Worm (Caenorhabditis elegans) whole organism, midembryonic: ENCODE results near the gene K02E7.4.
"Not testable (repeated sequence)": the region's sequence is repeated elsewhere in the genome, so short reads cannot be mapped to it uniquely, and the experiment has no call there.

ENCODE experiments used
- T22C8.4 ChIP-seq: fragments of 200-800 bp; sonication (Bioruptor generic); IDR thresholded peaks from 2 replicates; pipeline ENCODE4 v1.3.6; 2022; ENCODE audit warnings: missing genetic modification characterization, missing compliant biosample characterization
- cog-1 ChIP-seq: sonication (generic microtip); optimal IDR thresholded peaks from 2 replicates; lab custom pipeline; 2016; ENCODE audit warnings: missing genetic modification characterization, missing compliant biosample characterization
- flt-1 ChIP-seq: fragments of 200-800 bp; sonication (Bioruptor generic); IDR thresholded peaks from 2 replicates; pipeline ENCODE4 v1.3.6; 2022; ENCODE audit warnings: missing genetic modification characterization, missing compliant biosample characterization
- klf-2 ChIP-seq: fragments of 200-800 bp; sonication (Bioruptor generic); conservative IDR thresholded peaks from 2 replicates; pipeline ENCODE4 v1.3.6; 2022; ENCODE audit warnings: missing genetic modification reagents, missing genetic modification characterization, missing compliant biosample characterization
- med-1 ChIP-seq: sonication (generic microtip); optimal IDR thresholded peaks from 2 replicates; lab custom pipeline; 2017; ENCODE audit warnings: missing genetic modification characterization, mild to moderate bottlenecking, missing compliant biosample characterization, antibody characterized with exemption, missing genetic modification reagents; ENCODE audit not compliant: insufficient read depth
- ref-1 ChIP-seq: fragments of 200-800 bp; sonication (Bioruptor generic); conservative IDR thresholded peaks from 2 replicates; pipeline ENCODE4 v1.3.6; 2022; ENCODE audit warnings: missing genetic modification reagents, missing genetic modification characterization, missing compliant biosample characterization
- tab-1 ChIP-seq: fragments of 200-800 bp; sonication (Bioruptor generic); IDR thresholded peaks from 2 replicates; pipeline ENCODE4 v1.3.6; 2022; ENCODE audit warnings: missing genetic modification characterization, missing compliant biosample characterization
- ztf-23 ChIP-seq: fragments of 200-800 bp; sonication (Bioruptor generic); IDR thresholded peaks from 2 replicates; pipeline ENCODE4 v1.3.6; 2022; ENCODE audit warnings: missing genetic modification reagents, missing genetic modification characterization, missing compliant biosample characterization
- ztf-29 ChIP-seq: fragments of 200-800 bp; sonication (Bioruptor generic); IDR thresholded peaks from 2 replicates; pipeline ENCODE4 v1.3.6; 2022; ENCODE audit warnings: missing genetic modification reagents, missing genetic modification characterization, missing compliant biosample characterization

Gene K02E7.4

ce11 chrII:1072106-1072505, at the start of gene K02E7.4:
K02E7.4 (plus strand) TSS chrII:1072406.
- no peak for TF ChIP-seq flt-1 (GFP tag; lab: Robert Waterston, UW)
- no peak for TF ChIP-seq ztf-29 (GFP tag; lab: Robert Waterston, UW)
- TF ChIP-seq T22C8.4 (GFP tag; lab: Robert Waterston, UW) = no peak
- TF ChIP-seq cog-1 = no peak
- TF ChIP-seq klf-2 (GFP tag; lab: Robert Waterston, UW) = no peak
- TF ChIP-seq tab-1 (GFP tag; lab: Robert Waterston, UW) = no peak
- TF ChIP-seq med-1 = no peak
- no peak for TF ChIP-seq ztf-23
- TF ChIP-seq ref-1 = no peak

ce11 chrII:1024684-1025083, 47.5 kb upstream of the K02E7.4 start, which contains the start of gene btb-11:
btb-11 (minus strand) TSS chrII:1024784.
- not testable (repeated sequence) for TF ChIP-seq T22C8.4 (GFP tag; lab: Robert Waterston, UW); med-1; tab-1 (GFP tag; lab: Robert Waterston, UW)

- TF ChIP-seq ztf-23 = no peak
- TF ChIP-seq cog-1 = no peak
- TF ChIP-seq tab-1 (GFP tag; lab: Robert Waterston, UW) = no peak
- no peak for TF ChIP-seq ztf-29 (GFP tag; lab: Robert Waterston, UW)
- TF ChIP-seq klf-2 (GFP tag; lab: Robert Waterston, UW) = no peak
- TF ChIP-seq med-1 = no peak
- no peak for TF ChIP-seq ref-1
- TF ChIP-seq flt-1 (GFP tag; lab: Robert Waterston, UW) = no peak
- no peak for TF ChIP-seq T22C8.4 (GFP tag; lab: Robert Waterston, UW)
Measured at ce11 chrII:1026670-1027069, 45.5 kb upstream of the K02E7.4 start, which contains the start of gene M01D1.12. M01D1.12 (plus strand) TSS chrII:1026970.

ce11 chrII:1028602-1029001, 43.6 kb upstream of the K02E7.4 start, which contains the start of gene math-34:
math-34 (plus strand) TSS chrII:1028972.
- TF ChIP-seq flt-1 (GFP tag; lab: Robert Waterston, UW) (no peak), ref-1 (no peak), T22C8.4 (GFP tag; lab: Robert Waterston, UW) (no peak), med-1 (no peak), tab-1 (GFP tag; lab: Robert Waterston, UW) (no peak), cog-1 (no peak), klf-2 (GFP tag; lab: Robert Waterston, UW) (no peak), ztf-23 (no peak), ztf-29 (GFP tag; lab: Robert Waterston, UW) (no peak)

- TF ChIP-seq ztf-23 (no peak), med-1 (no peak), cog-1 (no peak), tab-1 (GFP tag; lab: Robert Waterston, UW) (no peak), ref-1 (no peak)
Measured at ce11 chrII:1040464-1040863, 31.7 kb upstream of the K02E7.4 start, which contains the start of gene fbxb-39. fbxb-39 (minus strand) TSS chrII:1040564.

ce11 chrII:1042227-1042626, 30.0 kb upstream of the K02E7.4 start, which contains the start of gene fbxb-41:
fbxb-41 (minus strand) TSS chrII:1042327.
- TF ChIP-seq tab-1 (GFP tag; lab: Robert Waterston, UW) (no peak), cog-1 (no peak), ztf-23 (no peak), flt-1 (GFP tag; lab: Robert Waterston, UW) (no peak), klf-2 (GFP tag; lab: Robert Waterston, UW) (no peak), ztf-29 (GFP tag; lab: Robert Waterston, UW) (no peak), med-1 (no peak), ref-1 (no peak), T22C8.4 (GFP tag; lab: Robert Waterston, UW) (no peak)

ce11 chrII:1043932-1044331, 28.3 kb upstream of the K02E7.4 start, which contains the start of gene fbxb-45:
fbxb-45 (minus strand) TSS chrII:1044032.
- TF ChIP-seq T22C8.4 (GFP tag; lab: Robert Waterston, UW) = peak; percentile 58

- TF ChIP-seq ref-1 (no peak), T22C8.4 (GFP tag; lab: Robert Waterston, UW) (no peak), flt-1 (GFP tag; lab: Robert Waterston, UW) (no peak), tab-1 (GFP tag; lab: Robert Waterston, UW) (no peak), cog-1 (no peak), med-1 (no peak), ztf-29 (GFP tag; lab: Robert Waterston, UW) (no peak), ztf-23 (no peak), klf-2 (GFP tag; lab: Robert Waterston, UW) (no peak)
Measured at ce11 chrII:1045692-1046091, 26.5 kb upstream of the K02E7.4 start, which contains the start of gene str-148. str-148 (plus strand) TSS chrII:1045992.

- no peak for TF ChIP-seq T22C8.4 (GFP tag; lab: Robert Waterston, UW)
- no peak for TF ChIP-seq ref-1
- TF ChIP-seq med-1 = no peak
- TF ChIP-seq klf-2 (GFP tag; lab: Robert Waterston, UW) = no peak
- TF ChIP-seq flt-1 (GFP tag; lab: Robert Waterston, UW) = no peak
- no peak for TF ChIP-seq cog-1
- TF ChIP-seq tab-1 (GFP tag; lab: Robert Waterston, UW) = no peak
- TF ChIP-seq ztf-23 = no peak
- no peak for TF ChIP-seq ztf-29 (GFP tag; lab: Robert Waterston, UW)
Measured at ce11 chrII:1046937-1047336, 25.3 kb upstream of the K02E7.4 start.

ce11 chrII:1049849-1050248, 22.4 kb upstream of the K02E7.4 start, which contains the start of gene fbxb-40:
fbxb-40 (minus strand) TSS chrII:1049949.
- TF ChIP-seq ref-1 (no peak), flt-1 (GFP tag; lab: Robert Waterston, UW) (peak; percentile 47; the same call in 1 of the 2 replicates)

ce11 chrII:1054724-1055123, 17.5 kb upstream of the K02E7.4 start, which contains the start of gene K02E7.7:
K02E7.7 (plus strand) TSS chrII:1055024.
- not testable (repeated sequence) for TF ChIP-seq klf-2, T22C8.4, tab-1 (GFP tag; lab: Robert Waterston, UW)
